Worm (Caenorhabditis elegans) whole organism, young adult: ENCODE data around the gene Y41D4B.17.

ENCODE experiments used
- B0019.2 ChIP-seq: fragments of 200-800 bp; sonication (Bioruptor generic); conservative IDR thresholded peaks from 2 replicates; pipeline ENCODE4 v1.3.6; 2022; ENCODE audit warnings: missing genetic modification reagents, missing genetic modification characterization, missing compliant biosample characterization
- B0035.1 ChIP-seq: sonication (generic microtip); optimal IDR thresholded peaks from 2 replicates; lab custom pipeline; 2016; ENCODE audit warnings: missing genetic modification characterization, mild to moderate bottlenecking, missing compliant biosample characterization, missing genotype, missing genetic modification reagents
- B0261.1 ChIP-seq: sonication (generic microtip); optimal IDR thresholded peaks from 2 replicates; lab custom pipeline; 2016; ENCODE audit warnings: mild to moderate bottlenecking, missing genetic modification characterization, moderate library complexity, missing compliant biosample characterization
- D2030.7 ChIP-seq: fragments of 200-800 bp; sonication (Bioruptor generic); IDR thresholded peaks from 2 replicates; pipeline ENCODE4 v1.3.6; 2022; ENCODE audit warnings: missing genetic modification reagents, missing genetic modification characterization, missing compliant biosample characterization
- F37B4.10 ChIP-seq: fragments of 200-800 bp; sonication (Bioruptor generic); IDR thresholded peaks from 2 replicates; pipeline ENCODE4 v1.3.6; 2022; ENCODE audit warnings: missing genetic modification characterization, missing compliant biosample characterization
- F39B2.1 ChIP-seq: fragments of 200-800 bp; sonication (Bioruptor generic); IDR thresholded peaks from 2 replicates; pipeline ENCODE4 v1.3.6; 2022; ENCODE audit warnings: missing genetic modification reagents, missing genetic modification characterization, missing compliant biosample characterization
- F55B11.4 ChIP-seq: sonication (generic microtip); optimal IDR thresholded peaks from 2 replicates; lab custom pipeline; 2016; ENCODE audit warnings: missing compliant biosample characterization, missing genetic modification characterization, borderline replicate concordance; ENCODE audit not compliant: insufficient read depth
- K11D2.4 ChIP-seq: fragments of 200-800 bp; sonication (Bioruptor generic); IDR thresholded peaks from 2 replicates; pipeline ENCODE4 v1.3.6; 2022; ENCODE audit warnings: missing genetic modification reagents, missing genetic modification characterization, missing compliant biosample characterization
- Y56A3A.18 ChIP-seq: fragments of 200-800 bp; sonication (Bioruptor generic); IDR thresholded peaks from 2 replicates; pipeline ENCODE4 v1.3.6; 2022; ENCODE audit warnings: missing genetic modification reagents, missing genetic modification characterization, missing compliant biosample characterization
- ZK185.1 ChIP-seq: sonication (generic microtip); optimal IDR thresholded peaks from 2 replicates; lab custom pipeline; 2016; ENCODE audit warnings: mild to moderate bottlenecking, missing genetic modification characterization, missing compliant biosample characterization; ENCODE audit not compliant: poor library complexity, severe bottlenecking
- aptf-3 ChIP-seq: fragments of 200-800 bp; sonication (Bioruptor generic); IDR thresholded peaks from 2 replicates; pipeline ENCODE4 v1.3.6; 2022; ENCODE audit warnings: missing genetic modification characterization, missing compliant biosample characterization
- attf-3 ChIP-seq: fragments of 200-800 bp; sonication (Bioruptor generic); conservative IDR thresholded peaks from 2 replicates; pipeline ENCODE4 v1.3.6; 2022; ENCODE audit warnings: missing genetic modification reagents, missing genetic modification characterization, missing compliant biosample characterization
- attf-5 ChIP-seq: fragments of 200-800 bp; sonication (Bioruptor generic); optimal IDR thresholded peaks from 2 replicates; lab custom pipeline; 2018; ENCODE audit warnings: mild to moderate bottlenecking, missing genetic modification characterization, missing compliant biosample characterization
- cebp-1 ChIP-seq, 2 experiments: fragments of 200-800 bp in 1 of 2; sonication (Bioruptor generic) in 1 of 2; sonication (generic microtip) in 1 of 2; IDR thresholded peaks in 1 of 2; optimal IDR thresholded peaks in 1 of 2; 2 replicates each; pipeline versions ENCODE4 v1.3.6 to Lab custom; 2017 to 2022; ENCODE audit warnings: missing compliant biosample characterization in 2 of 2, missing genetic modification characterization in 2 of 2, mild to moderate bottlenecking in 1 of 2, missing genetic modification reagents in 1 of 2, moderate library complexity in 1 of 2
- ceh-79 ChIP-seq: sonication (generic microtip); optimal IDR thresholded peaks from 2 replicates; lab custom pipeline; 2017; ENCODE audit warnings: mild to moderate bottlenecking, missing genetic modification characterization, missing compliant biosample characterization
- ceh-91 ChIP-seq: fragments of 200-800 bp; sonication (Bioruptor generic); IDR thresholded peaks from 2 replicates; pipeline ENCODE4 v1.3.6; 2022; ENCODE audit warnings: missing genetic modification reagents, missing genetic modification characterization, missing compliant biosample characterization
- dox-1 ChIP-seq: fragments of 200-800 bp; sonication (Bioruptor generic); IDR thresholded peaks from 2 replicates; pipeline ENCODE4 v1.3.6; 2022; ENCODE audit warnings: missing genetic modification reagents, missing genetic modification characterization, missing compliant biosample characterization
- egl-18 ChIP-seq: fragments of 200-800 bp; sonication (Bioruptor generic); IDR thresholded peaks from 2 replicates; pipeline ENCODE4 v1.3.6; 2022; ENCODE audit warnings: missing genetic modification reagents, missing genetic modification characterization, missing compliant biosample characterization
- hlh-12 ChIP-seq: sonication (generic microtip); optimal IDR thresholded peaks from 2 replicates; lab custom pipeline; 2016; ENCODE audit warnings: missing genetic modification characterization, missing compliant biosample characterization
- hrde-1 ChIP-seq: sonication (generic microtip); optimal IDR thresholded peaks from 2 replicates; lab custom pipeline; 2016; ENCODE audit warnings: missing genetic modification characterization, mild to moderate bottlenecking, missing compliant biosample characterization, moderate library complexity, missing genotype, missing genetic modification reagents, borderline replicate concordance
- lin-26 ChIP-seq: fragments of 200-800 bp; sonication (Bioruptor generic); IDR thresholded peaks from 2 replicates; pipeline ENCODE4 v1.3.6; 2022; ENCODE audit warnings: missing genetic modification reagents, missing genetic modification characterization, missing compliant biosample characterization
- nhr-27 ChIP-seq: fragments of 200-800 bp; sonication (Bioruptor generic); optimal IDR thresholded peaks from 2 replicates; lab custom pipeline; 2018; ENCODE audit warnings: mild to moderate bottlenecking, missing genetic modification characterization, moderate library complexity, missing compliant biosample characterization
- nhr-80 ChIP-seq: sonication (generic microtip); optimal IDR thresholded peaks from 2 replicates; lab custom pipeline; 2016; ENCODE audit warnings: missing genetic modification characterization, missing compliant biosample characterization
- sptf-2 ChIP-seq: fragments of 200-800 bp; sonication (Bioruptor generic); optimal IDR thresholded peaks from 2 replicates; lab custom pipeline; 2018; ENCODE audit warnings: mild to moderate bottlenecking, missing genetic modification characterization, missing compliant biosample characterization
- tbx-9 ChIP-seq: sonication (generic microtip); optimal IDR thresholded peaks from 2 replicates; lab custom pipeline; 2016; ENCODE audit warnings: borderline replicate concordance, missing genetic modification characterization, inconsistent platforms, missing compliant biosample characterization
- xnd-1 ChIP-seq: sonication (generic microtip); optimal IDR thresholded peaks from 2 replicates; lab custom pipeline; 2016; ENCODE audit warnings: missing genotype, missing genetic modification reagents, missing genetic modification characterization, missing compliant biosample characterization
- zfh-2 ChIP-seq: fragments of 200-800 bp; sonication (Bioruptor generic); conservative IDR thresholded peaks from 2 replicates; pipeline ENCODE4 v1.3.6; 2022; ENCODE audit warnings: missing genetic modification reagents, missing genetic modification characterization, missing compliant biosample characterization

Gene Y41D4B.17

ce11 chrIV:1550131-1550530 lies 9.8 kb upstream of the Y41D4B.17 start, which contains the start of gene C34H4.5 (continued):
- no peak for TF ChIP-seq attf-3 (GFP tag; lab: Robert Waterston, UW)
- TF ChIP-seq, all 124 proteins: peak for 0

- TF ChIP-seq dox-1 (GFP tag; lab: Robert Waterston, UW), result no peak
- TF ChIP-seq hrde-1 (tag; lab: Kevin White, UChicago), result no peak
- TF ChIP-seq F39B2.1, result no peak
- TF ChIP-seq nhr-80, result peak; percentile 37
- TF ChIP-seq F37B4.10, result no peak
Observed at ce11 chrIV:1550578-1550977, 9.3 kb upstream of the Y41D4B.17 start, which contains the start of gene tag-244. tag-244 (plus strand) TSS chrIV:1550878.

ce11 chrIV:1553195-1553918 lies 6.5 kb upstream of the Y41D4B.17 start, which contains the start of gene C34H4.2:
C34H4.2 (plus strand) TSS chrIV:1553752.
- TF ChIP-seq nhr-80 (peak; percentile 46), B0261.1 (tag; lab: Kevin White, UChicago) (no peak)
- TF ChIP-seq, all 124 proteins: peak for 1

- TF ChIP-seq hlh-12 (tag; lab: Kevin White, UChicago) (no peak), cebp-1 (GFP tag; IDR thresholded peaks at IDR 0.05; lab: Robert Waterston, UW) (peak; percentile 60; the same call in 1 of the 2 replicates), cebp-1 (tag; optimal IDR thresholded peaks at IDR 0.05; lab: Kevin White, UChicago) (peak; percentile 75), nhr-80 (peak; percentile 33), lin-26 (no peak), zfh-2 (GFP tag; lab: Robert Waterston, UW) (0 out of 2 replicates have a peak, but pooled peaks have one; percentile 37), B0019.2 (GFP tag; lab: Robert Waterston, UW) (no peak), aptf-3 (GFP tag; lab: Robert Waterston, UW) (no peak), nhr-27 (tag; lab: Kevin White, UChicago) (no peak)
Observed at ce11 chrIV:1555021-1555720, 4.7 kb upstream of the Y41D4B.17 start, which contains the start of gene C34H4.1. C34H4.1 (plus strand) TSS chrIV:1555579.

- TF ChIP-seq F55B11.4, result no peak
- TF ChIP-seq tbx-9 (tag; lab: Kevin White, UChicago), result no peak
- no peak for TF ChIP-seq attf-5
- no peak for TF ChIP-seq ZK185.1
- TF ChIP-seq aptf-3 (GFP tag; lab: Robert Waterston, UW), result no peak
- TF ChIP-seq ceh-79, result no peak
- TF ChIP-seq B0035.1 (tag; lab: Kevin White, UChicago), result no peak
- no peak for TF ChIP-seq nhr-27 (tag; lab: Kevin White, UChicago)
- no peak for TF ChIP-seq sptf-2 (GFP tag; lab: Kevin White, UChicago)
- TF ChIP-seq xnd-1 (tag; lab: Kevin White, UChicago), result no peak
- no peak for TF ChIP-seq Y56A3A.18 (GFP tag; lab: Robert Waterston, UW)
- no peak for TF ChIP-seq D2030.7 (GFP tag; lab: Robert Waterston, UW)
- no peak for TF ChIP-seq K11D2.4 (GFP tag; lab: Robert Waterston, UW)
- TF ChIP-seq egl-18 (GFP tag; lab: Robert Waterston, UW), result no peak
- TF ChIP-seq ceh-91, result no peak
Observed at ce11 chrIV:1561884-1562283, 2.0 kb downstream of the Y41D4B.17 start, which contains the start of gene hpo-6. hpo-6 (plus strand) TSS chrIV:1562184.
